Worm (Caenorhabditis elegans) whole organism, young adult: ENCODE measurements around the gene ndua-12.
A peak's percentile ranks its signal among the peaks of the same experiment; 100 is the strongest.

Experiments used
- B0019.2 ChIP-seq: fragments of 200-800 bp; sonication (Bioruptor generic); conservative IDR thresholded peaks from 2 replicates; pipeline ENCODE4 v1.3.6; 2022; ENCODE audit warnings: missing genetic modification reagents, missing genetic modification characterization, missing compliant biosample characterization
- B0035.1 ChIP-seq: sonication (generic microtip); optimal IDR thresholded peaks from 2 replicates; lab custom pipeline; 2016; ENCODE audit warnings: missing genetic modification characterization, mild to moderate bottlenecking, missing compliant biosample characterization, missing genotype, missing genetic modification reagents
- B0336.3 ChIP-seq: fragments of 200-800 bp; sonication (Bioruptor generic); IDR thresholded peaks from 2 replicates; pipeline ENCODE4 v1.3.6; 2022; ENCODE audit warnings: missing genetic modification characterization, missing compliant biosample characterization
- C06A6.2 ChIP-seq: fragments of 200-800 bp; sonication (Bioruptor generic); conservative IDR thresholded peaks from 2 replicates; pipeline ENCODE4 v1.3.6; 2022; ENCODE audit warnings: missing genetic modification characterization, missing compliant biosample characterization
- F37B4.10 ChIP-seq: fragments of 200-800 bp; sonication (Bioruptor generic); IDR thresholded peaks from 2 replicates; pipeline ENCODE4 v1.3.6; 2022; ENCODE audit warnings: missing genetic modification characterization, missing compliant biosample characterization
- F49E8.2 ChIP-seq: sonication (generic microtip); optimal IDR thresholded peaks from 3 replicates; lab custom pipeline; 2017; ENCODE audit warnings: missing genetic modification characterization, mild to moderate bottlenecking, missing compliant biosample characterization, antibody characterized with exemption, moderate library complexity; ENCODE audit not compliant: insufficient read depth
- F55B11.4 ChIP-seq: sonication (generic microtip); optimal IDR thresholded peaks from 2 replicates; lab custom pipeline; 2016; ENCODE audit warnings: missing compliant biosample characterization, missing genetic modification characterization, borderline replicate concordance; ENCODE audit not compliant: insufficient read depth
- F57A8.1 ChIP-seq: fragments of 200-800 bp; sonication (Bioruptor generic); optimal IDR thresholded peaks from 2 replicates; lab custom pipeline; 2018; ENCODE audit warnings: mild to moderate bottlenecking, missing genetic modification characterization, moderate library complexity, missing compliant biosample characterization
- F57C9.4 ChIP-seq: sonication (generic microtip); optimal IDR thresholded peaks from 2 replicates; lab custom pipeline; 2017; ENCODE audit warnings: mild to moderate bottlenecking, missing genetic modification characterization, missing compliant biosample characterization
- T26A5.8 ChIP-seq: sonication (generic microtip); optimal IDR thresholded peaks from 2 replicates; lab custom pipeline; 2016; ENCODE audit warnings: missing genetic modification characterization, missing compliant biosample characterization
- Y53F4B.3 ChIP-seq: fragments of 200-800 bp; sonication (Bioruptor generic); IDR thresholded peaks from 2 replicates; pipeline ENCODE4 v1.3.6; 2022; ENCODE audit warnings: missing genetic modification reagents, missing genetic modification characterization, missing compliant biosample characterization
- Y53G8AR.9 ChIP-seq: fragments of 200-800 bp; sonication (Bioruptor generic); conservative IDR thresholded peaks from 2 replicates; pipeline ENCODE4 v1.3.6; 2022; ENCODE audit warnings: missing genetic modification reagents, missing genetic modification characterization, missing compliant biosample characterization
- Y67H2A.10 ChIP-seq: fragments of 200-800 bp; sonication (Bioruptor generic); conservative IDR thresholded peaks from 2 replicates; pipeline ENCODE4 v1.3.6; 2022; ENCODE audit warnings: missing genetic modification reagents, missing genetic modification characterization, missing compliant biosample characterization
- aptf-2 ChIP-seq: fragments of 200-800 bp; sonication (Bioruptor generic); conservative IDR thresholded peaks from 2 replicates; pipeline ENCODE4 v1.3.6; 2022; ENCODE audit warnings: missing genetic modification reagents, missing genetic modification characterization, missing compliant biosample characterization
- attf-3 ChIP-seq: fragments of 200-800 bp; sonication (Bioruptor generic); conservative IDR thresholded peaks from 2 replicates; pipeline ENCODE4 v1.3.6; 2022; ENCODE audit warnings: missing genetic modification reagents, missing genetic modification characterization, missing compliant biosample characterization
- attf-5 ChIP-seq: fragments of 200-800 bp; sonication (Bioruptor generic); optimal IDR thresholded peaks from 2 replicates; lab custom pipeline; 2018; ENCODE audit warnings: mild to moderate bottlenecking, missing genetic modification characterization, missing compliant biosample characterization
- chd-7 ChIP-seq: sonication (generic microtip); optimal IDR thresholded peaks from 2 replicates; lab custom pipeline; 2016; ENCODE audit warnings: mild to moderate bottlenecking, missing genetic modification characterization, moderate library complexity, missing compliant biosample characterization
- dpff-1 ChIP-seq: sonication (generic microtip); optimal IDR thresholded peaks from 2 replicates; lab custom pipeline; 2017; ENCODE audit warnings: mild to moderate bottlenecking, missing genetic modification characterization, missing compliant biosample characterization
- egl-18 ChIP-seq: fragments of 200-800 bp; sonication (Bioruptor generic); IDR thresholded peaks from 2 replicates; pipeline ENCODE4 v1.3.6; 2022; ENCODE audit warnings: missing genetic modification reagents, missing genetic modification characterization, missing compliant biosample characterization
- egrh-3 ChIP-seq: fragments of 200-800 bp; sonication (Bioruptor generic); IDR thresholded peaks from 2 replicates; pipeline ENCODE4 v1.3.6; 2022; ENCODE audit warnings: missing genetic modification reagents, missing genetic modification characterization, missing compliant biosample characterization
- ekl-4 ChIP-seq: fragments of 200-800 bp; sonication (Bioruptor generic); IDR thresholded peaks from 2 replicates; pipeline ENCODE4 v1.3.6; 2022; ENCODE audit warnings: missing genetic modification reagents, missing genetic modification characterization, missing compliant biosample characterization
- him-1 ChIP-seq: sonication (generic microtip); optimal IDR thresholded peaks from 2 replicates; lab custom pipeline; 2016; ENCODE audit warnings: missing genotype, missing genetic modification reagents, missing genetic modification characterization, missing compliant biosample characterization
- hlh-26 ChIP-seq: fragments of 200-800 bp; sonication (Bioruptor generic); conservative IDR thresholded peaks from 2 replicates; pipeline ENCODE4 v1.3.6; 2022; ENCODE audit warnings: missing genetic modification reagents, missing genetic modification characterization, missing compliant biosample characterization
- lag-1 ChIP-seq: fragments of 200-800 bp; sonication (Bioruptor generic); IDR thresholded peaks from 2 replicates; pipeline ENCODE4 v1.3.6; 2022; ENCODE audit warnings: missing genetic modification reagents, missing genetic modification characterization, missing compliant biosample characterization
- let-607 ChIP-seq, 2 experiments: fragments of 200-800 bp in 1 of 2; sonication (Bioruptor generic) in 1 of 2; sonication (generic microtip) in 1 of 2; optimal IDR thresholded peaks; 2 replicates each; lab custom pipeline; 2016 to 2018; ENCODE audit warnings: mild to moderate bottlenecking in 2 of 2, missing compliant biosample characterization in 2 of 2, missing genetic modification characterization in 2 of 2, moderate library complexity in 2 of 2, missing genotype in 1 of 2
- lin-26 ChIP-seq: fragments of 200-800 bp; sonication (Bioruptor generic); IDR thresholded peaks from 2 replicates; pipeline ENCODE4 v1.3.6; 2022; ENCODE audit warnings: missing genetic modification reagents, missing genetic modification characterization, missing compliant biosample characterization
- lin-35 ChIP-seq, 3 experiments: fragments of 150-350 bp in 2 of 3; sonication (generic microtip) in 1 of 3; optimal IDR thresholded peaks; 2 replicates each; lab custom pipeline; 2014 to 2018; ENCODE audit warnings: missing biosample characterization in 3 of 3, missing genetic modification characterization in 3 of 3, missing genetic modification reagents in 3 of 3
- lin-40 ChIP-seq: sonication (generic microtip); optimal IDR thresholded peaks from 2 replicates; lab custom pipeline; 2016; ENCODE audit warnings: missing genetic modification characterization, mild to moderate bottlenecking, missing compliant biosample characterization, missing genotype, missing genetic modification reagents
- lir-1 ChIP-seq: fragments of 200-800 bp; sonication (Bioruptor generic); conservative IDR thresholded peaks from 2 replicates; pipeline ENCODE4 v1.3.6; 2022; ENCODE audit warnings: missing genetic modification reagents, missing genetic modification characterization, missing compliant biosample characterization
- lsl-1 ChIP-seq: fragments of 200-800 bp; sonication (Bioruptor generic); optimal IDR thresholded peaks from 2 replicates; lab custom pipeline; 2018; ENCODE audit warnings: mild to moderate bottlenecking, missing genetic modification characterization, moderate library complexity, missing compliant biosample characterization
- madf-6 ChIP-seq: fragments of 200-800 bp; sonication (Bioruptor generic); IDR thresholded peaks from 2 replicates; pipeline ENCODE4 v1.3.6; 2022; ENCODE audit warnings: missing genetic modification reagents, missing genetic modification characterization, missing compliant biosample characterization
- mcd-1 ChIP-seq: fragments of 200-800 bp; sonication (Bioruptor generic); IDR thresholded peaks from 2 replicates; pipeline ENCODE4 v1.3.6; 2022; ENCODE audit warnings: missing genetic modification reagents, missing genetic modification characterization, missing compliant biosample characterization
- nfya-1 ChIP-seq: sonication (generic microtip); optimal IDR thresholded peaks from 2 replicates; lab custom pipeline; 2017; ENCODE audit warnings: antibody characterized with exemption, missing compliant biosample characterization, missing genetic modification characterization, borderline replicate concordance; ENCODE audit not compliant: insufficient read depth
- nfyb-1 ChIP-seq: fragments of 200-800 bp; sonication (Bioruptor generic); IDR thresholded peaks from 2 replicates; pipeline ENCODE4 v1.3.6; 2022; ENCODE audit warnings: missing genetic modification reagents, missing genetic modification characterization, missing compliant biosample characterization
- nhr-80 ChIP-seq: sonication (generic microtip); optimal IDR thresholded peaks from 2 replicates; lab custom pipeline; 2016; ENCODE audit warnings: missing genetic modification characterization, missing compliant biosample characterization
- pbrm-1 ChIP-seq: fragments of 200-800 bp; sonication (Bioruptor generic); IDR thresholded peaks from 2 replicates; pipeline ENCODE4 v1.3.6; 2022; ENCODE audit warnings: missing genetic modification reagents, missing genetic modification characterization, missing compliant biosample characterization
- pha-4 ChIP-seq: fragments of 150-350 bp; sonication (generic microtip); optimal IDR thresholded peaks from 2 replicates; lab custom pipeline; 2014; ENCODE audit warnings: missing biosample characterization, missing genetic modification reagents, missing genetic modification characterization
- rcor-1 ChIP-seq: fragments of 200-800 bp; sonication (Bioruptor generic); IDR thresholded peaks from 2 replicates; pipeline ENCODE4 v1.3.6; 2022; ENCODE audit warnings: missing genetic modification reagents, missing genetic modification characterization, missing compliant biosample characterization
- snpc-3.4 ChIP-seq: sonication (generic microtip); optimal IDR thresholded peaks from 2 replicates; lab custom pipeline; 2017; ENCODE audit warnings: missing genetic modification characterization, mild to moderate bottlenecking, missing compliant biosample characterization, antibody characterized with exemption, moderate library complexity, missing genotype, missing genetic modification reagents
- tbx-9 ChIP-seq: sonication (generic microtip); optimal IDR thresholded peaks from 2 replicates; lab custom pipeline; 2016; ENCODE audit warnings: borderline replicate concordance, missing genetic modification characterization, inconsistent platforms, missing compliant biosample characterization
- unc-130 ChIP-seq: sonication (generic microtip); optimal IDR thresholded peaks from 2 replicates; lab custom pipeline; 2016; ENCODE audit warnings: missing genetic modification reagents, missing genetic modification characterization, missing compliant biosample characterization
- ztf-18 ChIP-seq: sonication (generic microtip); optimal IDR thresholded peaks from 2 replicates; lab custom pipeline; 2016; ENCODE audit warnings: missing genotype, mild to moderate bottlenecking, missing genetic modification characterization, missing compliant biosample characterization
- ztf-22 ChIP-seq: fragments of 200-800 bp; sonication (Bioruptor generic); optimal IDR thresholded peaks from 2 replicates; lab custom pipeline; 2018; ENCODE audit warnings: mild to moderate bottlenecking, missing genetic modification characterization, moderate library complexity, missing compliant biosample characterization

The ndua-12 gene

DNA sequence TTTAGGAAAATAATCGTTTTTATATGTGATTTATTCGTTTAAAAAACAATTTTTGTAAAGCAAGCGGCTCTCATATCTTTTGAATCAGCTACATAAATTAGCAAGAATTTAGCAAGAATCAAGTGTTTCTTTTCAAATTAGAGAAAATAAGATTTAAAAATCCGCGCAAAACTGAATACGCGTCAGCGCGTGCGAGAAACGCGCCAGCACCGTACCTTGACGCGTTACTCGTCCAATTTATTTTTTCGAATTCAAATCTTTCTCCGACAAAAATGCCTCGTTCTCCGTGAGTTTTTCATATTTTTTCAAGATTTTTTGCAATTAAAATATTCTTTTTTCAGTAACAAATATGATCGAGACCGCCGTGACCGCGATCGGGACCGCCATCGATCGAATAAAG, 43.4 kb downstream of the ndua-12 start, which contains the start of gene Y94H6A.3 (continued):
- TF ChIP-seq ztf-22 (GFP tag; lab: Kevin White, UChicago) (no peak), F57C9.4 (tag; lab: Kevin White, UChicago) (no peak), B0336.3 (peak; percentile 79), snpc-3.4 (tag; lab: Kevin White, UChicago) (peak; percentile 31), T26A5.8 (tag; lab: Kevin White, UChicago) (no peak), lin-40 (tag; lab: Kevin White, UChicago) (peak; percentile 89), rcor-1 (GFP tag; lab: Robert Waterston, UW) (peak; percentile 88), aptf-2 (no peak), attf-5 (GFP tag; lab: Kevin White, UChicago) (peak; percentile 67), let-607 (tag; optimal IDR thresholded peaks at IDR 0.05; lab: Kevin White, UChicago) (peak in 1 of 2 experiments; percentile 48), F37B4.10 (GFP tag; lab: Robert Waterston, UW) (no peak), egl-18 (GFP tag; lab: Robert Waterston, UW) (no peak), chd-7 (tag; lab: Kevin White, UChicago) (no peak), madf-6 (GFP tag; lab: Robert Waterston, UW) (peak; percentile 78), F55B11.4 (no peak), mcd-1 (peak; percentile 93), attf-3 (GFP tag; lab: Robert Waterston, UW) (peak; percentile 88), F57A8.1 (GFP tag; lab: Kevin White, UChicago) (no peak), B0019.2 (0 out of 2 replicates have a peak, but pooled peaks have one; percentile 22), nhr-80 (tag; lab: Kevin White, UChicago) (no peak), F49E8.2 (tag; lab: Kevin White, UChicago) (no peak), lsl-1 (peak; percentile 66), lin-26 (no peak), hlh-26 (GFP tag; lab: Robert Waterston, UW) (no peak), egrh-3 (GFP tag; lab: Robert Waterston, UW) (no peak), pha-4 (tag; lab: Kevin White, UChicago) (peak; percentile 39), ekl-4 (GFP tag; lab: Robert Waterston, UW) (peak; percentile 77), dpff-1 (tag; lab: Kevin White, UChicago) (no peak), Y67H2A.10 (GFP tag; lab: Robert Waterston, UW) (no peak), tbx-9 (no peak), nfya-1 (tag; lab: Kevin White, UChicago) (no peak), ztf-18 (tag; lab: Kevin White, UChicago) (peak; percentile 96), Y53G8AR.9 (GFP tag; lab: Robert Waterston, UW) (peak; percentile 94), him-1 (tag; lab: Kevin White, UChicago) (peak; percentile 3), nfyb-1 (peak; percentile 78), lir-1 (GFP tag; lab: Robert Waterston, UW) (peak; percentile 55; the same call in 1 of the 2 replicates), B0035.1 (tag; lab: Kevin White, UChicago) (no peak), unc-130 (GFP tag; lab: Kevin White, UChicago) (no peak), C06A6.2 (peak; percentile 72), pbrm-1 (GFP tag; lab: Robert Waterston, UW) (peak; percentile 77), lin-35 (GFP tag; optimal IDR thresholded peaks at IDR 0.05; lab: Kevin White, UChicago) (peak; percentile 63 to 95 (median 80)), lag-1 (GFP tag; lab: Robert Waterston, UW) (no peak), Y53F4B.3 (GFP tag; lab: Robert Waterston, UW) (no peak)
